Worm (Caenorhabditis elegans): Measurements from ENCODE around the gene cyp-34A5.

Gene cyp-34A5

DNA sequence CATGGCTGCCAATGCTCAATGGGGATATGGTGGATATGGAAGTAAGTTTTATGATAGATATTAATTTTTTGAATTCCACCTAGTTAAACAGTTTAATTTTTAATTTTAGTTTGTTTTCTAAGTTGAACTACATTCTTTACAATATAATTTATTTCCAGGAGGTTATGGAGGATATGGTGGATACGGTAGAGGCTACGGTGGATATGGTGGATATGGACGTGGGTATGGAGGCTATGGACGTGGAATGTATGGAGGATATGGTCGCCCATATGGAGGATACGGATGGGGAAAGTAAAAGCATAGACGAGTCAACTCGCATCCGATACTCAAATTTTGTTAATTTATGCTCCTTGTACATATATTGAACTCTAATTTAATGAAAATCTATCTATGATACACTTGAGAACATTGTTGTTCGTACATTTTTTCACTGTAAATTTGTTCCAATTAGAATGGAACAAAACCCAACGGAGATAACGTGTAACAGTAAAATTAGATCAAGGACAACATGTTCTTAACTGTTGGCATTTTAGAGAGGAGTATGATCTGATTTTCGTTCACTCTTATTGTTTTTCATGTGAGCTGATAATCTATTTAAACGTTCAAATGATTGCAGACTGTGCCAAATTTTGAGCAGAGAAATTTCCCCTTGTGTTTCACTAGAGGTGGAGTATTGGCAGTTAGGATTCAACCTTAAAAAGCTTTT is 22.9 kb upstream of the cyp-34A5 start:
- TF ChIP-seq ces-1 (GFP tag; optimal IDR thresholded peaks at IDR 0.05) (no peak), zip-8 (tag; optimal IDR thresholded peaks at IDR 0.05) (no peak), drap-1 (GFP tag; optimal IDR thresholded peaks at IDR 0.05) (no peak), lsy-2 (tag; optimal IDR thresholded peaks at IDR 0.05) (no peak), lin-13 (tag; optimal IDR thresholded peaks at IDR 0.05) (no peak), blmp-1 (tag; optimal IDR thresholded peaks at IDR 0.05) (no peak), ceh-83 (GFP tag; optimal IDR thresholded peaks at IDR 0.05) (no peak), mep-1 (tag; optimal IDR thresholded peaks at IDR 0.05) (no peak), mls-2 (tag; optimal IDR thresholded peaks at IDR 0.05) (no peak), hlh-1 (tag; optimal IDR thresholded peaks at IDR 0.05) (no peak), unc-120 (tag; optimal IDR thresholded peaks at IDR 0.05; ENCODE audit: poor library complexity, severe bottlenecking) (no peak), cnd-1 (tag; optimal IDR thresholded peaks at IDR 0.05) (no peak)

DNA sequence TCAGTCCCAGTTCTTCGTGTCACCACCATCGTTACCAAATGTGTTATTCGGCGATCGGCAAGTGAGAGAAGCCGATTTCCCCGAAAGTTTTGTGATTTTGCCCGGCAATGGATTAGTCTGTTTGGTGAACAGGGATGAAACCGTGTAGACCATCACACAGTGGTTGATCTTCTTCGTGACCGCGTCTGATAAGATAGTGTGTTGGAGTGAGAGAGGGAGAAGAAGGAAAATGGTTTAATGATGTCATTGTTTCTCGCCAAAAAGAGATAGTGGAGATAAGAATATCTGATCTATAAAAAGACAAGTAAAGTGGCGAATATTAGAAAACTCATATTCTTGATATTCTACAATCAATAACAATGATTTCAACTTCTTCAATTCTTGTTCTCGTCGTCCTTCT is 22.3 kb upstream of the cyp-34A5 start, which contains the start of gene nlp-31:
TSS of gene nlp-31 (plus strand) at position 237 of the 400 bp plus-strand sequence.
- TF ChIP-seq ces-1 (GFP tag; optimal IDR thresholded peaks at IDR 0.05) (no peak), mls-2 (tag; optimal IDR thresholded peaks at IDR 0.05) (no peak), nhr-237 (tag; optimal IDR thresholded peaks at IDR 0.05) (peak; percentile 15), nhr-12 (tag; optimal IDR thresholded peaks at IDR 0.05) (no peak), elt-3 (tag; optimal IDR thresholded peaks at IDR 0.05) (peak; percentile 93), drap-1 (GFP tag; optimal IDR thresholded peaks at IDR 0.05) (no peak), mab-5 (tag; optimal IDR thresholded peaks at IDR 0.05) (no peak), hlh-1 (tag; optimal IDR thresholded peaks at IDR 0.05) (no peak), unc-62 (GFP tag; optimal IDR thresholded peaks at IDR 0.05) (no peak), ceh-43 (GFP tag; optimal IDR thresholded peaks at IDR 0.05) (no peak), flh-1 (GFP tag; optimal IDR thresholded peaks at IDR 0.05) (no peak), lin-32 (GFP tag; optimal IDR thresholded peaks at IDR 0.05) (no peak), blmp-1 (tag; optimal IDR thresholded peaks at IDR 0.05) (no peak), elt-1 (tag; optimal IDR thresholded peaks at IDR 0.05; ENCODE audit: borderline replicate concordance, insufficient read depth) (peak; percentile 13)

DNA sequence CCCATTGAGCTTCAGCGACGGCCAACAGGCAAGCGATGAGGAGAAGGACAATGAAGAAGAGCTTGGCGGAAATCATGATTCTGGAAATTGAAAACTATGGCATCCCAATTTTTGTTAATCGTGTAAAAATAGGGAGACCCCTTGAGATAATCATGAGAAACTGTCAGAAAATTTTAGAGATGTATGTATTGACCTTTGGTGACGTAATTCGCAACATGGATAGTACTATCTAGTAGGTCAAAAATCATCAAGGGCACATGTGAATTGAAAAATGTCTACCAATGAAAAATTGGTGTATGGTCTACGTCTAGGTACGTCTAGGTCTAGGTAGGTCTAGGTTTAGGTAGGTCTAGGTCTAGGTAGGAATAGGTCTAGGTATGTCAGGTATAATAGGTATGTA is 21.5 kb upstream of the cyp-34A5 start, which contains the start of gene nlp-34:
TSS of gene nlp-34 (minus strand) at position 82 of the 400 bp plus-strand sequence.
- TF ChIP-seq unc-39 (tag; optimal IDR thresholded peaks at IDR 0.05) (no peak), mab-5 (tag; optimal IDR thresholded peaks at IDR 0.05) (no peak), lsy-2 (tag; optimal IDR thresholded peaks at IDR 0.05) (no peak)

DNA sequence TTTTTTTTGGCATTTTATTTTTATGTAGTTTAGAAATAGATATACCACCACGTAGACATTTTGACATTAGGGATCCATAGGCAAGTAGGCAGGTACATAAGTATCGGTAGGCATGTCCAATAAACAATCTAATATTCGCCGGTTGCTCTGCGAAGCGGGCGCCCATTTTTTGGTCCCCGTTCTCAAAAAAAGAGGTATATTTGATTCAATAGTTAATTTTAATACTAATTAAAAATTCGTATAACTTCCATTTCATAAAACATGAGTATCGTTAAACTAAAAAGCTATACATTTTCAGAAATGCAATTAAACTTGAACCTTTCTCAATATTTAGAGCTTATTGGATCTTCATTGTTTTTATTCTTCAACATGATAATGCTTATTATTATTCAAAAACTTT is 19.5 kb upstream of the cyp-34A5 start, which contains the start of gene str-83:
TSS of gene str-83 (plus strand) at position 301 of the 400 bp plus-strand sequence.
- TF ChIP-seq ces-1 (GFP tag; optimal IDR thresholded peaks at IDR 0.05) (no peak), lin-13 (tag; optimal IDR thresholded peaks at IDR 0.05) (no peak), mls-2 (tag; optimal IDR thresholded peaks at IDR 0.05) (no peak), lsy-2 (tag; optimal IDR thresholded peaks at IDR 0.05) (no peak), blmp-1 (tag; optimal IDR thresholded peaks at IDR 0.05) (no peak), ceh-43 (GFP tag; optimal IDR thresholded peaks at IDR 0.05) (no peak), ceh-83 (GFP tag; optimal IDR thresholded peaks at IDR 0.05) (no peak), ham-2 (GFP tag; optimal IDR thresholded peaks at IDR 0.05) (no peak), nhr-76 (tag; optimal IDR thresholded peaks at IDR 0.05) (no peak), ztf-11 (tag; optimal IDR thresholded peaks at IDR 0.05) (no peak)

DNA sequence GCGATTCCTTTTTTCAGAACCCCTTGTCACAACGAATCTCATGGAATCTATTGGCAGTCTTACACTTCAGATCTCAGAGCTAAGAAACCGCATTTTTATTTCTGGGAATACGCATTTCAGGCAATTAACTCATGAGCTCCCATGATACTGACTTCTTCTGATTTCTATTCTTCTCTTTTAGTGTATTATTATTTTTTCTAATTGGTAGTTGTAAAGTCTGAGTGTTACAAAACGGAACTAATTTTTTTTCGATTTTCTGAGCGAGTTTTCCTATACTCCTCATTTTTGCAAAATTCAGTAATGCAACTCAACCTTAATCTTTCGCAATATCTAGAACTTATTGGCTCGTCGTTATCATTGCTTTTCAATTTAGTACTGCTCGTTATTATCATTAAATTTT is 16.9 kb upstream of the cyp-34A5 start, which contains the start of gene str-82:
TSS of gene str-82 (plus strand) at position 301 of the 400 bp plus-strand sequence.
- no peak for TF ChIP-seq elt-3 (tag; optimal IDR thresholded peaks at IDR 0.05)
- no peak for TF ChIP-seq tbx-8 (GFP tag; optimal IDR thresholded peaks at IDR 0.05)
- TF ChIP-seq nhr-76 (tag; optimal IDR thresholded peaks at IDR 0.05) = no peak
- TF ChIP-seq mep-1 (tag; optimal IDR thresholded peaks at IDR 0.05) = no peak
- no peak for TF ChIP-seq bed-3 (GFP tag; optimal IDR thresholded peaks at IDR 0.05)
- TF ChIP-seq mab-5 (tag; optimal IDR thresholded peaks at IDR 0.05) = no peak
- no peak for TF ChIP-seq M03D4.4 (tag; optimal IDR thresholded peaks at IDR 0.05)
- TF ChIP-seq mls-2 (tag; optimal IDR thresholded peaks at IDR 0.05) = no peak
- TF ChIP-seq lsy-2 (tag; optimal IDR thresholded peaks at IDR 0.05) = no peak
- TF ChIP-seq zip-8 (tag; optimal IDR thresholded peaks at IDR 0.05) = no peak
- TF ChIP-seq snpc-4 (tag; optimal IDR thresholded peaks at IDR 0.05) = no peak
- no peak for TF ChIP-seq nhr-12 (tag; optimal IDR thresholded peaks at IDR 0.05)
- no peak for TF ChIP-seq ceh-83 (GFP tag; optimal IDR thresholded peaks at IDR 0.05)
- TF ChIP-seq pha-4 (tag; optimal IDR thresholded peaks at IDR 0.05) = no peak
- no peak for TF ChIP-seq sem-2 (GFP tag; optimal IDR thresholded peaks at IDR 0.05)
- TF ChIP-seq drap-1 (GFP tag; optimal IDR thresholded peaks at IDR 0.05) = no peak

Data from whole organism, mixed stage, embryonic.